Fruit fly (Drosophila melanogaster): Measurements from ENCODE around the gene CG9393.

The CG9393 gene

dm6 chr3R:9586663-9587248 lies 23.3 kb upstream of the CG9393 start, which contains the start of gene P58IPK:
P58IPK (plus strand) TSS chr3R:9586942.
- peak; percentile 83 for TF ChIP-seq Hr83 (GFP tag; optimal IDR thresholded peaks at IDR 0.05; ENCODE audit: poor library complexity, severe bottlenecking)
- peak; percentile 33 for TF ChIP-seq dsf (GFP tag; optimal IDR thresholded peaks at IDR 0.05; ENCODE audit: borderline replicate concordance)
- peak; percentile 36 for TF ChIP-seq sv (GFP tag; optimal IDR thresholded peaks at IDR 0.05)
- peak; percentile 46 for TF ChIP-seq CG32264 (GFP tag; optimal IDR thresholded peaks at IDR 0.05)
- peak; percentile 72 for TF ChIP-seq Jra (GFP tag; optimal IDR thresholded peaks at IDR 0.05)
- peak; percentile 52 for TF ChIP-seq sage (GFP tag; optimal IDR thresholded peaks at IDR 0.05)
- peak; percentile 32 for TF ChIP-seq Sp1 (GFP tag; optimal IDR thresholded peaks at IDR 0.05)
- peak; percentile 71 for TF ChIP-seq h (GFP tag; optimal IDR thresholded peaks at IDR 0.05)
- TF ChIP-seq Vsx2 (GFP tag; optimal IDR thresholded peaks at IDR 0.05; ENCODE audit: partially characterized antibody): no peak
- TF ChIP-seq tai (GFP tag; optimal IDR thresholded peaks at IDR 0.05): no peak
- peak; percentile 35 for TF ChIP-seq psq (GFP tag; optimal IDR thresholded peaks at IDR 0.05)
- TF ChIP-seq pan (optimal IDR thresholded peaks at IDR 0.05): no peak
- peak; percentile 91 for TF ChIP-seq woc (GFP tag; optimal IDR thresholded peaks at IDR 0.05)
- TF ChIP-seq br (GFP tag; optimal IDR thresholded peaks at IDR 0.05): peak; percentile 60
- no peak for TF ChIP-seq Mio (GFP tag; optimal IDR thresholded peaks at IDR 0.05)
- peak in 1 of 2 experiments; percentile 66 for TF ChIP-seq foxo (GFP tag; optimal IDR thresholded peaks at IDR 0.05)
- TF ChIP-seq GATAd (GFP tag; optimal IDR thresholded peaks at IDR 0.05): peak; percentile 38
- peak; percentile 59 for TF ChIP-seq HLH106 (tag; optimal IDR thresholded peaks at IDR 0.05)
- TF ChIP-seq fru (GFP tag; optimal IDR thresholded peaks at IDR 0.05): no peak
- no peak for TF ChIP-seq Dfd (GFP tag; optimal IDR thresholded peaks at IDR 0.05)
- TF ChIP-seq ey (GFP tag; optimal IDR thresholded peaks at IDR 0.05): peak; percentile 53
- no peak for TF ChIP-seq brk (GFP tag; optimal IDR thresholded peaks at IDR 0.05)
- TF ChIP-seq Abd-B (GFP tag; optimal IDR thresholded peaks at IDR 0.05): no peak
- no peak for TF ChIP-seq Rel (GFP tag; optimal IDR thresholded peaks at IDR 0.05)
- peak; percentile 33 for TF ChIP-seq Rel (tag; optimal IDR thresholded peaks at IDR 0.05)
- TF ChIP-seq OdsH (GFP tag; optimal IDR thresholded peaks at IDR 0.05): no peak
- peak; percentile 14 for TF ChIP-seq dmrt93B (GFP tag; optimal IDR thresholded peaks at IDR 0.05)
- TF ChIP-seq Myc (optimal IDR thresholded peaks at IDR 0.05): peak; percentile 89
- peak; percentile 68 for TF ChIP-seq rgr (GFP tag; optimal IDR thresholded peaks at IDR 0.05)
- peak; percentile 28 for TF ChIP-seq CG9705 (GFP tag; optimal IDR thresholded peaks at IDR 0.05)

- TF ChIP-seq Vsx2 (GFP tag; optimal IDR thresholded peaks at IDR 0.05; ENCODE audit: partially characterized antibody) (no peak), usp (GFP tag; optimal IDR thresholded peaks at IDR 0.05) (no peak), brk (GFP tag; optimal IDR thresholded peaks at IDR 0.05) (no peak), br (GFP tag; optimal IDR thresholded peaks at IDR 0.05) (no peak), Jra (GFP tag; optimal IDR thresholded peaks at IDR 0.05) (no peak), fru (GFP tag; optimal IDR thresholded peaks at IDR 0.05) (no peak), Dfd (GFP tag; optimal IDR thresholded peaks at IDR 0.05) (no peak), Dif (GFP tag; optimal IDR thresholded peaks at IDR 0.05; ENCODE audit: partially characterized antibody) (no peak), sv (GFP tag; optimal IDR thresholded peaks at IDR 0.05) (no peak), CrebA (GFP tag; optimal IDR thresholded peaks at IDR 0.05; ENCODE audit: borderline replicate concordance) (no peak), CG32264 (GFP tag; optimal IDR thresholded peaks at IDR 0.05) (no peak), Sp1 (GFP tag; optimal IDR thresholded peaks at IDR 0.05) (no peak), pan (optimal IDR thresholded peaks at IDR 0.05) (no peak), Abd-B (GFP tag; optimal IDR thresholded peaks at IDR 0.05) (no peak), OdsH (GFP tag; optimal IDR thresholded peaks at IDR 0.05) (no peak), HLH106 (tag; optimal IDR thresholded peaks at IDR 0.05) (no peak), Rel (GFP tag; optimal IDR thresholded peaks at IDR 0.05) (no peak), Rel (tag; optimal IDR thresholded peaks at IDR 0.05) (no peak)
These were observed 19.6 kb upstream of the CG9393 start, which contains the start of gene CG33654 for dm6 chr3R:9583122-9583521. CG33654 (minus strand) TSS chr3R:9583222.

dm6 chr3R:9581973-9582372 lies 18.5 kb upstream of the CG9393 start:
- TF ChIP-seq psq (GFP tag; optimal IDR thresholded peaks at IDR 0.05): no peak
- TF ChIP-seq dl (GFP tag; optimal IDR thresholded peaks at IDR 0.05; ENCODE audit: insufficient read depth in 1 of 2, partially characterized antibody in 2 of 2): no peak
- no peak for TF ChIP-seq dmrt93B (GFP tag; optimal IDR thresholded peaks at IDR 0.05)
- TF ChIP-seq Sp1 (GFP tag; optimal IDR thresholded peaks at IDR 0.05): no peak
- TF ChIP-seq dsf (GFP tag; optimal IDR thresholded peaks at IDR 0.05; ENCODE audit: borderline replicate concordance): no peak
- no peak for TF ChIP-seq Mio (GFP tag; optimal IDR thresholded peaks at IDR 0.05)
- no peak for TF ChIP-seq h (GFP tag; optimal IDR thresholded peaks at IDR 0.05)
- no peak for TF ChIP-seq tai (GFP tag; optimal IDR thresholded peaks at IDR 0.05)
- no peak for TF ChIP-seq Dif (GFP tag; optimal IDR thresholded peaks at IDR 0.05; ENCODE audit: partially characterized antibody)
- no peak for TF ChIP-seq Myc (optimal IDR thresholded peaks at IDR 0.05)
- no peak for TF ChIP-seq GATAd (GFP tag; optimal IDR thresholded peaks at IDR 0.05)
- TF ChIP-seq N (GFP tag; optimal IDR thresholded peaks at IDR 0.05): no peak
- TF ChIP-seq fru (GFP tag; optimal IDR thresholded peaks at IDR 0.05): no peak
- TF ChIP-seq CrebA (GFP tag; optimal IDR thresholded peaks at IDR 0.05; ENCODE audit: borderline replicate concordance): no peak
- no peak for TF ChIP-seq jim (GFP tag; optimal IDR thresholded peaks at IDR 0.05)
- TF ChIP-seq foxo (GFP tag; optimal IDR thresholded peaks at IDR 0.05): no peak
- TF ChIP-seq HLH106 (tag; optimal IDR thresholded peaks at IDR 0.05): no peak
- no peak for TF ChIP-seq pan (optimal IDR thresholded peaks at IDR 0.05)
- TF ChIP-seq Dfd (GFP tag; optimal IDR thresholded peaks at IDR 0.05): no peak
